Worm (Caenorhabditis elegans) whole organism, L3 larva: ENCODE results near the gene rpb-4.
A peak's percentile ranks its signal among the peaks of the same experiment; 100 is the strongest.

Source experiments
- aly-2 ChIP-seq: fragments of 150-350 bp; optimal IDR thresholded peaks from 2 replicates; lab custom pipeline; 2014; ENCODE audit warnings: missing biosample characterization, missing genetic modification characterization
- ceh-16 ChIP-seq: sonication (generic microtip); optimal IDR thresholded peaks from 2 replicates; lab custom pipeline; 2017; ENCODE audit warnings: missing biosample characterization, missing genetic modification characterization
- ceh-28 ChIP-seq: fragments of 150-350 bp; optimal IDR thresholded peaks from 2 replicates; lab custom pipeline; 2014; ENCODE audit warnings: missing biosample characterization, missing genetic modification reagents, missing genetic modification characterization
- ceh-9 ChIP-seq: sonication (generic microtip); optimal IDR thresholded peaks from 2 replicates; lab custom pipeline; 2018; ENCODE audit warnings: missing biosample characterization, missing genetic modification characterization
- daf-12 ChIP-seq: fragments of 150-350 bp; optimal IDR thresholded peaks from 2 replicates; lab custom pipeline; 2014; ENCODE audit warnings: missing biosample characterization, missing genetic modification reagents, missing genetic modification characterization
- egl-27 ChIP-seq: sonication (generic microtip); optimal IDR thresholded peaks from 4 replicates; lab custom pipeline; 2017; ENCODE audit warnings: missing biosample characterization, missing genetic modification reagents, missing genetic modification characterization
- egl-5 ChIP-seq: fragments of 150-350 bp; optimal IDR thresholded peaks from 2 replicates; lab custom pipeline; 2017; ENCODE audit warnings: missing biosample characterization, missing genetic modification reagents, missing genetic modification characterization, inconsistent platforms
- elt-1 ChIP-seq: fragments of 150-350 bp; optimal IDR thresholded peaks from 2 replicates; lab custom pipeline; 2014; ENCODE audit warnings: missing biosample characterization, missing genetic modification characterization
- elt-2 ChIP-seq: sonication (generic microtip); optimal IDR thresholded peaks from 2 replicates; lab custom pipeline; 2016; ENCODE audit warnings: missing genetic modification reagents, mild to moderate bottlenecking, missing genetic modification characterization, missing compliant biosample characterization
- elt-3 ChIP-seq, 3 experiments: fragments of 150-350 bp in 1 of 3; sonication (generic microtip) in 2 of 3; optimal IDR thresholded peaks; 2 replicates in 2 of 3; 4 replicates in 1 of 3; lab custom pipeline; 2014 to 2017; ENCODE audit warnings: missing biosample characterization in 3 of 3, missing genetic modification characterization in 3 of 3
- eor-1 ChIP-seq, 2 experiments: fragments of 150-350 bp; optimal IDR thresholded peaks; 2 replicates each; lab custom pipeline; 2014 to 2018; ENCODE audit warnings: missing biosample characterization in 2 of 2, missing genetic modification characterization in 2 of 2
- fkh-10 ChIP-seq: sonication (generic microtip); optimal IDR thresholded peaks from 2 replicates; lab custom pipeline; 2017; ENCODE audit warnings: missing biosample characterization, missing genetic modification reagents, missing genetic modification characterization
- fkh-2 ChIP-seq: fragments of 150-350 bp; optimal IDR thresholded peaks from 2 replicates; lab custom pipeline; 2014; ENCODE audit warnings: missing biosample characterization, missing genetic modification reagents, missing genetic modification characterization
- hmg-11 ChIP-seq: sonication (generic microtip); optimal IDR thresholded peaks from 2 replicates; lab custom pipeline; 2016; ENCODE audit warnings: missing genetic modification characterization, missing compliant biosample characterization
- lin-15B ChIP-seq: fragments of 150-350 bp; optimal IDR thresholded peaks from 2 replicates; lab custom pipeline; 2014; ENCODE audit warnings: missing biosample characterization, missing genetic modification characterization
- lin-39 ChIP-seq: fragments of 150-350 bp; optimal IDR thresholded peaks from 2 replicates; lab custom pipeline; 2018; ENCODE audit warnings: missing biosample characterization, missing genetic modification reagents, missing genetic modification characterization
- mdl-1 ChIP-seq: fragments of 150-350 bp; optimal IDR thresholded peaks from 2 replicates; lab custom pipeline; 2014; ENCODE audit warnings: missing biosample characterization, missing genetic modification characterization
- nfya-1 ChIP-seq: sonication (generic microtip); optimal IDR thresholded peaks from 2 replicates; lab custom pipeline; 2017; ENCODE audit warnings: missing genetic modification characterization, mild to moderate bottlenecking, missing compliant biosample characterization, antibody characterized with exemption, moderate library complexity; ENCODE audit not compliant: insufficient read depth
- nhr-11 ChIP-seq: fragments of 150-350 bp; optimal IDR thresholded peaks from 2 replicates; lab custom pipeline; 2014; ENCODE audit warnings: missing biosample characterization, missing genetic modification characterization
- nhr-12 ChIP-seq: fragments of 150-350 bp; optimal IDR thresholded peaks from 2 replicates; lab custom pipeline; 2014; ENCODE audit warnings: missing biosample characterization, missing genetic modification characterization
- nhr-23 ChIP-seq: fragments of 150-350 bp; optimal IDR thresholded peaks from 2 replicates; lab custom pipeline; 2014; ENCODE audit warnings: missing biosample characterization, missing genetic modification reagents, missing genetic modification characterization
- nhr-237 ChIP-seq: fragments of 150-350 bp; optimal IDR thresholded peaks from 2 replicates; lab custom pipeline; 2014; ENCODE audit warnings: missing biosample characterization, missing genetic modification characterization
- nhr-25 ChIP-seq: sonication (generic microtip); optimal IDR thresholded peaks from 2 replicates; lab custom pipeline; 2017; ENCODE audit warnings: missing biosample characterization, missing genetic modification characterization
- nhr-43 ChIP-seq: sonication (generic microtip); optimal IDR thresholded peaks from 2 replicates; lab custom pipeline; 2016; ENCODE audit warnings: mild to moderate bottlenecking, missing genetic modification characterization, missing compliant biosample characterization; ENCODE audit not compliant: poor library complexity, severe bottlenecking
- nhr-67 ChIP-seq: fragments of 150-350 bp; optimal IDR thresholded peaks from 2 replicates; lab custom pipeline; 2014; ENCODE audit warnings: missing biosample characterization, missing genetic modification characterization
- nhr-76 ChIP-seq: fragments of 150-350 bp; sonication (generic microtip); optimal IDR thresholded peaks from 5 replicates; lab custom pipeline; 2014; ENCODE audit warnings: missing biosample characterization, missing genetic modification characterization
- nhr-77 ChIP-seq: fragments of 150-350 bp; optimal IDR thresholded peaks from 2 replicates; lab custom pipeline; 2014; ENCODE audit warnings: missing biosample characterization, missing genetic modification characterization
- pqm-1 ChIP-seq: fragments of 150-350 bp; optimal IDR thresholded peaks from 2 replicates; lab custom pipeline; 2017; ENCODE audit warnings: missing biosample characterization, missing genetic modification characterization, inconsistent platforms
- sea-2 ChIP-seq: fragments of 150-350 bp; sonication (generic microtip); optimal IDR thresholded peaks from 4 replicates; lab custom pipeline; 2014; ENCODE audit warnings: missing biosample characterization, missing genetic modification reagents, missing genetic modification characterization
- skn-1 ChIP-seq: fragments of 150-350 bp; optimal IDR thresholded peaks from 2 replicates; lab custom pipeline; 2014; ENCODE audit warnings: missing biosample characterization, missing genetic modification characterization
- snpc-4 ChIP-seq: fragments of 150-350 bp; optimal IDR thresholded peaks from 2 replicates; lab custom pipeline; 2014; ENCODE audit warnings: missing biosample characterization, missing genetic modification characterization
- tbx-2 ChIP-seq: sonication (generic microtip); optimal IDR thresholded peaks from 2 replicates; lab custom pipeline; 2016; ENCODE audit warnings: mild to moderate bottlenecking, missing genetic modification characterization, missing compliant biosample characterization
- unc-62 ChIP-seq: fragments of 150-350 bp; sonication (generic microtip); optimal IDR thresholded peaks from 4 replicates; lab custom pipeline; 2014; ENCODE audit warnings: missing biosample characterization, missing genetic modification reagents, missing genetic modification characterization
- ztf-11 ChIP-seq: fragments of 150-350 bp; optimal IDR thresholded peaks from 2 replicates; lab custom pipeline; 2014; ENCODE audit warnings: missing biosample characterization, missing genetic modification characterization

Gene rpb-4

ce11 chrII:7398712-7399111, 24.4 kb downstream of the rpb-4 start, which contains the start of gene C07D10.1:
TSS of gene C07D10.1 (plus strand) at chrII:7399012.
- TF ChIP-seq pqm-1 (no peak), daf-12 (tag; lab: Kevin White, UChicago) (no peak), aly-2 (no peak), elt-2 (tag; lab: Kevin White, UChicago) (no peak), nhr-76 (tag; lab: Kevin White, UChicago) (no peak), nhr-11 (tag; lab: Kevin White, UChicago) (no peak)

ce11 chrII:7402625-7403024, 28.3 kb downstream of the rpb-4 start, which contains the start of gene nas-7:
TSS of gene nas-7 (minus strand) at chrII:7402725.
- TF ChIP-seq lin-15B (tag; lab: Kevin White, UChicago) (no peak), aly-2 (no peak), egl-27 (tag; lab: Kevin White, UChicago) (no peak), fkh-2 (tag; lab: Kevin White, UChicago) (no peak), tbx-2 (tag; lab: Kevin White, UChicago) (no peak), eor-1 (tag; optimal IDR thresholded peaks at IDR 0.05; lab: Kevin White, UChicago) (no peak), egl-5 (tag; lab: Kevin White, UChicago) (no peak), nhr-25 (tag; lab: Kevin White, UChicago) (no peak), pqm-1 (no peak), sea-2 (GFP tag; lab: Kevin White, UChicago) (no peak), fkh-10 (no peak), lin-39 (tag; lab: Kevin White, UChicago) (no peak), nhr-67 (tag; lab: Kevin White, UChicago) (no peak), ztf-11 (tag; lab: Kevin White, UChicago) (no peak), ceh-9 (no peak), elt-3 (tag; optimal IDR thresholded peaks at IDR 0.05; lab: Kevin White, UChicago) (no peak), ceh-28 (tag; lab: Kevin White, UChicago) (no peak)

ce11 chrII:7404001-7404400, 29.7 kb downstream of the rpb-4 start:
- TF ChIP-seq nhr-237 (tag; lab: Kevin White, UChicago) (no peak), ceh-28 (tag; lab: Kevin White, UChicago) (no peak), nhr-43 (tag; lab: Kevin White, UChicago) (peak; percentile 19), nfya-1 (peak; percentile 35), elt-1 (tag; lab: Kevin White, UChicago) (peak; percentile 56), eor-1 (tag; optimal IDR thresholded peaks at IDR 0.05; lab: Kevin White, UChicago) (no peak), lin-15B (tag; lab: Kevin White, UChicago) (no peak), nhr-25 (tag; lab: Kevin White, UChicago) (peak; percentile 99), hmg-11 (tag; lab: Kevin White, UChicago) (no peak)
- TF ChIP-seq, all 47 proteins: peak for 4

- TF ChIP-seq nhr-77 (tag; lab: Kevin White, UChicago) (no peak), mdl-1 (tag; lab: Kevin White, UChicago) (no peak), nhr-237 (tag; lab: Kevin White, UChicago) (no peak), elt-3 (tag; optimal IDR thresholded peaks at IDR 0.05; lab: Kevin White, UChicago) (peak in 2 of 3 experiments; percentile 81 to 91), fkh-10 (no peak), ceh-16 (no peak), nhr-25 (tag; lab: Kevin White, UChicago) (peak; percentile 94), daf-12 (tag; lab: Kevin White, UChicago) (no peak), lin-15B (tag; lab: Kevin White, UChicago) (no peak), nhr-23 (tag; lab: Kevin White, UChicago) (peak; percentile 45), snpc-4 (no peak), nhr-67 (tag; lab: Kevin White, UChicago) (no peak), nhr-11 (tag; lab: Kevin White, UChicago) (no peak), unc-62 (GFP tag; lab: Kevin White, UChicago) (no peak), egl-5 (tag; lab: Kevin White, UChicago) (no peak), eor-1 (tag; optimal IDR thresholded peaks at IDR 0.05; lab: Kevin White, UChicago) (no peak)
- TF ChIP-seq, all 47 proteins: peak for 3
Measured at ce11 chrII:7405262-7405661, 31.0 kb downstream of the rpb-4 start.

ce11 chrII:7406438-7406837, 32.1 kb downstream of the rpb-4 start:
- TF ChIP-seq mdl-1 (tag; lab: Kevin White, UChicago): no peak
- TF ChIP-seq nhr-12 (tag; lab: Kevin White, UChicago): no peak
- no peak for TF ChIP-seq ceh-9
- no peak for TF ChIP-seq fkh-2 (tag; lab: Kevin White, UChicago)
- TF ChIP-seq elt-3 (tag; optimal IDR thresholded peaks at IDR 0.05; lab: Kevin White, UChicago): no peak
- no peak for TF ChIP-seq skn-1
